Comparison of ENCODE assay signal across 8 worm cellular contexts in genomic region chrII:3999537-3999936, ce11.
A peak's percentile ranks its signal among the peaks of the same experiment; 100 is the strongest.
TF ChIP-seq lines count a peak whose summit lies in the region.

No protein-coding gene starts in this region.

TF ChIP-seq in whole organism, L1 larva, 84 proteins besides CTCF, POLR2A, EP300 and RAD21:
- TF ChIP-seq egl-27 (tag; optimal IDR thresholded peaks at IDR 0.05; lab: Kevin White, UChicago) (no peak), lin-14 (GFP tag; optimal IDR thresholded peaks at IDR 0.05; lab: Kevin White, UChicago) (peak; percentile 9)

TF ChIP-seq in whole organism, L3 larva, 47 proteins besides CTCF, POLR2A, EP300 and RAD21:
- TF ChIP-seq lin-39 (tag; optimal IDR thresholded peaks at IDR 0.05; lab: Kevin White, UChicago) (peak; percentile 34), unc-39 (tag; optimal IDR thresholded peaks at IDR 0.05; lab: Kevin White, UChicago) (no peak), nhr-77 (tag; optimal IDR thresholded peaks at IDR 0.05; lab: Kevin White, UChicago) (no peak), ceh-82 (tag; optimal IDR thresholded peaks at IDR 0.05; lab: Kevin White, UChicago) (no peak), nhr-23 (tag; optimal IDR thresholded peaks at IDR 0.05; lab: Kevin White, UChicago) (no peak), nfya-1 (tag; optimal IDR thresholded peaks at IDR 0.05; lab: Kevin White, UChicago; ENCODE audit: insufficient read depth) (no peak), lin-15B (tag; optimal IDR thresholded peaks at IDR 0.05; lab: Kevin White, UChicago) (no peak)

TF ChIP-seq in whole organism, L4 larva, 104 proteins besides CTCF, POLR2A, EP300 and RAD21:
- TF ChIP-seq aha-1 (tag; lab: Kevin White, UChicago) (peak; percentile 35), unc-62 (GFP tag; optimal IDR thresholded peaks at IDR 0.05 in 1 of 2; lab: Kevin White, UChicago) (peak in 1 of 2 experiments; percentile 32), unc-62 (tag; optimal IDR thresholded peaks at IDR 0.05; lab: Kevin White, UChicago) (no peak), tra-1 (GFP tag; IDR thresholded peaks at IDR 0.05; lab: Robert Waterston, UW) (0 out of 2 replicates have a peak, but pooled peaks have one; percentile 59), hmg-1.1 (GFP tag; IDR thresholded peaks at IDR 0.05; lab: Robert Waterston, UW) (0 out of 2 replicates have a peak, but pooled peaks have one; percentile 24), set-16 (GFP tag; IDR thresholded peaks at IDR 0.05; lab: Robert Waterston, UW) (peak; percentile 76), saeg-2 (GFP tag; IDR thresholded peaks at IDR 0.05; lab: Robert Waterston, UW) (no peak), nhr-102 (tag; optimal IDR thresholded peaks at IDR 0.05; lab: Kevin White, UChicago) (no peak)
TF ChIP-seq in whole organism, L4 larva: peak in this region for 5.

TF ChIP-seq in whole organism, early embryonic, 17 proteins besides CTCF, POLR2A, EP300 and RAD21:
- TF ChIP-seq scrt-1 (GFP tag; IDR thresholded peaks at IDR 0.05; lab: Robert Waterston, UW), result peak; percentile 63; the same call in 1 of the 2 replicates
- peak; percentile 54 for TF ChIP-seq hmg-4 (GFP tag; optimal IDR thresholded peaks at IDR 0.05; lab: Kevin White, UChicago)
- peak; percentile 25 for TF ChIP-seq F13C5.2 (tag; optimal IDR thresholded peaks at IDR 0.05; lab: Kevin White, UChicago)
- no peak for TF ChIP-seq ama-1 (optimal IDR thresholded peaks at IDR 0.05; lab: Kevin White, UChicago)

TF ChIP-seq in whole organism, late embryonic, 69 proteins besides CTCF, POLR2A, EP300 and RAD21 (continues in another document):
- TF ChIP-seq Y22D7AL.16 (tag; optimal IDR thresholded peaks at IDR 0.05; lab: Kevin White, UChicago) (no peak), syd-9 (tag; optimal IDR thresholded peaks at IDR 0.05; lab: Kevin White, UChicago) (no peak), unc-55 (GFP tag; optimal IDR thresholded peaks at IDR 0.05; lab: Kevin White, UChicago) (no peak), tbx-2 (tag; optimal IDR thresholded peaks at IDR 0.05; lab: Kevin White, UChicago) (peak; percentile 59), nfya-1 (tag; optimal IDR thresholded peaks at IDR 0.05; lab: Kevin White, UChicago) (peak; percentile 28), gmeb-2 (tag; optimal IDR thresholded peaks at IDR 0.05; lab: Kevin White, UChicago) (no peak), pros-1 (tag; optimal IDR thresholded peaks at IDR 0.05; lab: Kevin White, UChicago) (no peak), unc-42 (tag; optimal IDR thresholded peaks at IDR 0.05; lab: Kevin White, UChicago) (peak; percentile 94), lin-11 (tag; optimal IDR thresholded peaks at IDR 0.05; lab: Kevin White, UChicago) (no peak), sdc-2 (tag; optimal IDR thresholded peaks at IDR 0.05; lab: Kevin White, UChicago) (peak; percentile 24), ceh-14 (tag; optimal IDR thresholded peaks at IDR 0.05; lab: Kevin White, UChicago) (peak; percentile 38), npax-4 (tag; optimal IDR thresholded peaks at IDR 0.05; lab: Kevin White, UChicago) (no peak), ceh-6 (GFP tag; optimal IDR thresholded peaks at IDR 0.05; lab: Kevin White, UChicago) (peak; percentile 7), mec-3 (tag; optimal IDR thresholded peaks at IDR 0.05; lab: Kevin White, UChicago; ENCODE audit: borderline replicate concordance) (no peak), tbx-7 (tag; optimal IDR thresholded peaks at IDR 0.05; lab: Kevin White, UChicago) (no peak), ceh-24 (tag; optimal IDR thresholded peaks at IDR 0.05; lab: Kevin White, UChicago) (no peak), C08G9.2 (tag; optimal IDR thresholded peaks at IDR 0.05; lab: Kevin White, UChicago) (peak; percentile 35), hlh-8 (tag; optimal IDR thresholded peaks at IDR 0.05; lab: Kevin White, UChicago) (no peak)

TF ChIP-seq in whole organism, midembryonic, 9 proteins besides CTCF, POLR2A, EP300 and RAD21:
- no peak for TF ChIP-seq ztf-29 (GFP tag; IDR thresholded peaks at IDR 0.05; lab: Robert Waterston, UW)
- TF ChIP-seq cog-1 (tag; optimal IDR thresholded peaks at IDR 0.05; lab: Kevin White, UChicago), result peak; percentile 22
- no peak for TF ChIP-seq T22C8.4 (GFP tag; IDR thresholded peaks at IDR 0.05; lab: Robert Waterston, UW)
- peak; percentile 54; the same call in 1 of the 2 replicates for TF ChIP-seq flt-1 (GFP tag; IDR thresholded peaks at IDR 0.05; lab: Robert Waterston, UW)
- 0 out of 2 replicates have a peak, but pooled peaks have one; percentile 56 for TF ChIP-seq tab-1 (GFP tag; IDR thresholded peaks at IDR 0.05; lab: Robert Waterston, UW)
- TF ChIP-seq ztf-23 (GFP tag; IDR thresholded peaks at IDR 0.05; lab: Robert Waterston, UW), result peak; percentile 59; the same call in 1 of the 2 replicates

TF ChIP-seq in whole organism, mixed stage, embryonic, 35 proteins besides CTCF, POLR2A, EP300 and RAD21:
- TF ChIP-seq nhr-12 (tag; optimal IDR thresholded peaks at IDR 0.05; lab: Kevin White, UChicago) (no peak), ces-1 (GFP tag; optimal IDR thresholded peaks at IDR 0.05; lab: Kevin White, UChicago) (peak; percentile 94), flh-1 (GFP tag; optimal IDR thresholded peaks at IDR 0.05; lab: Kevin White, UChicago) (no peak), unc-120 (tag; optimal IDR thresholded peaks at IDR 0.05; lab: Kevin White, UChicago; ENCODE audit: poor library complexity, severe bottlenecking) (peak; percentile 39), cnd-1 (tag; optimal IDR thresholded peaks at IDR 0.05; lab: Kevin White, UChicago) (peak; percentile 55), snpc-4 (tag; optimal IDR thresholded peaks at IDR 0.05; lab: Kevin White, UChicago) (no peak), mep-1 (tag; optimal IDR thresholded peaks at IDR 0.05; lab: Kevin White, UChicago) (peak; percentile 6), bed-3 (GFP tag; optimal IDR thresholded peaks at IDR 0.05; lab: Kevin White, UChicago) (no peak), pha-4 (tag; optimal IDR thresholded peaks at IDR 0.05; lab: Kevin White, UChicago) (no peak), ceh-43 (GFP tag; optimal IDR thresholded peaks at IDR 0.05; lab: Kevin White, UChicago) (peak; percentile 52), lin-32 (GFP tag; optimal IDR thresholded peaks at IDR 0.05; lab: Kevin White, UChicago) (peak; percentile 48), lsy-2 (tag; optimal IDR thresholded peaks at IDR 0.05; lab: Kevin White, UChicago) (no peak), drap-1 (GFP tag; optimal IDR thresholded peaks at IDR 0.05; lab: Kevin White, UChicago) (peak; percentile 36), M03D4.4 (tag; optimal IDR thresholded peaks at IDR 0.05; lab: Kevin White, UChicago) (peak; percentile 51), sptf-1 (tag; optimal IDR thresholded peaks at IDR 0.05; lab: Kevin White, UChicago) (peak; percentile 81), nhr-28 (tag; optimal IDR thresholded peaks at IDR 0.05; lab: Kevin White, UChicago) (no peak), nhr-2 (tag; optimal IDR thresholded peaks at IDR 0.05; lab: Kevin White, UChicago) (no peak), ztf-11 (tag; optimal IDR thresholded peaks at IDR 0.05; lab: Kevin White, UChicago) (peak; percentile 15), mls-2 (tag; optimal IDR thresholded peaks at IDR 0.05; lab: Kevin White, UChicago) (peak; percentile 83), hlh-1 (tag; optimal IDR thresholded peaks at IDR 0.05; lab: Kevin White, UChicago) (no peak)

TF ChIP-seq in whole organism, young adult, 124 proteins besides CTCF, POLR2A, EP300 and RAD21:
- TF ChIP-seq aptf-2 (GFP tag; conservative IDR thresholded peaks at IDR 0.05; lab: Robert Waterston, UW), result 0 out of 2 replicates have a peak, but pooled peaks have one; percentile 54
- peak; percentile 11; the same call in 1 of the 2 replicates for TF ChIP-seq egrh-3 (GFP tag; IDR thresholded peaks at IDR 0.05; lab: Robert Waterston, UW)
- no peak for TF ChIP-seq snpc-1.3 (tag; optimal IDR thresholded peaks at IDR 0.05; lab: Kevin White, UChicago; ENCODE audit: insufficient read depth)
- peak; percentile 74 for TF ChIP-seq zfh-2 (GFP tag; conservative IDR thresholded peaks at IDR 0.05; lab: Robert Waterston, UW)
- TF ChIP-seq dox-1 (GFP tag; IDR thresholded peaks at IDR 0.05; lab: Robert Waterston, UW), result 0 out of 2 replicates have a peak, but pooled peaks have one; percentile 36
